Worm (Caenorhabditis elegans) whole organism, L1 larva: ENCODE data around the gene T26A8.3.

ENCODE experiments used
- C04F5.9 ChIP-seq: sonication (generic microtip); optimal IDR thresholded peaks from 2 replicates; lab custom pipeline; 2016; ENCODE audit warnings: missing genetic modification characterization, missing compliant biosample characterization
- C16A3.4 ChIP-seq: fragments of 150-350 bp; optimal IDR thresholded peaks from 2 replicates; lab custom pipeline; 2014; ENCODE audit warnings: missing biosample characterization, missing genetic modification characterization
- Y116A8C.19 ChIP-seq: sonication (generic microtip); optimal IDR thresholded peaks from 2 replicates; lab custom pipeline; 2016; ENCODE audit warnings: missing compliant biosample characterization, missing genetic modification characterization, borderline replicate concordance
- alr-1 ChIP-seq: fragments of 200-800 bp; sonication (Bioruptor generic); optimal IDR thresholded peaks from 2 replicates; lab custom pipeline; 2018; ENCODE audit warnings: borderline replicate concordance, mild to moderate bottlenecking, missing genetic modification characterization, missing compliant biosample characterization
- ama-1 ChIP-seq: fragments of 150-350 bp; optimal IDR thresholded peaks from 2 replicates; lab custom pipeline; 2014
- blmp-1 ChIP-seq: fragments of 150-350 bp; optimal IDR thresholded peaks from 2 replicates; lab custom pipeline; 2014; ENCODE audit warnings: missing biosample characterization, missing genetic modification characterization
- ceh-8 ChIP-seq: fragments of 200-800 bp; sonication (Bioruptor generic); optimal IDR thresholded peaks from 2 replicates; lab custom pipeline; 2018; ENCODE audit warnings: mild to moderate bottlenecking, missing genetic modification characterization, moderate library complexity, missing compliant biosample characterization
- ceh-88 ChIP-seq: fragments of 200-800 bp; sonication (Bioruptor generic); IDR thresholded peaks from 2 replicates; pipeline ENCODE4 v1.3.6; 2022; ENCODE audit warnings: missing genetic modification characterization, missing compliant biosample characterization
- ces-1 ChIP-seq: fragments of 150-350 bp; optimal IDR thresholded peaks from 2 replicates; lab custom pipeline; 2014; ENCODE audit warnings: missing biosample characterization, missing genetic modification reagents, missing genetic modification characterization
- dsc-1 ChIP-seq: sonication (generic microtip); optimal IDR thresholded peaks from 2 replicates; lab custom pipeline; 2016; ENCODE audit warnings: mild to moderate bottlenecking, missing genetic modification characterization, missing compliant biosample characterization
- efl-1 ChIP-seq, 4 experiments: fragments of 150-350 bp; optimal IDR thresholded peaks in 3 of 4; peaks in 1 of 4; 1 replicate in 1 of 4; 2 replicates in 3 of 4; lab custom pipeline; 2014; ENCODE audit warnings: missing biosample characterization in 2 of 4, missing genetic modification characterization in 2 of 4, missing genetic modification reagents in 2 of 4
- efl-3 ChIP-seq: fragments of 200-800 bp; sonication (Bioruptor generic); optimal IDR thresholded peaks from 2 replicates; lab custom pipeline; 2018; ENCODE audit warnings: mild to moderate bottlenecking, missing genetic modification characterization, missing compliant biosample characterization
- elt-2 ChIP-seq: sonication (generic microtip); optimal IDR thresholded peaks from 2 replicates; lab custom pipeline; 2016; ENCODE audit warnings: missing genetic modification characterization, mild to moderate bottlenecking, inconsistent platforms, missing compliant biosample characterization, missing genetic modification reagents
- elt-3 ChIP-seq, 6 experiments: fragments of 150-350 bp in 1 of 6; sonication (generic microtip); optimal IDR thresholded peaks; 2 replicates each; lab custom pipeline; 2017 to 2018; ENCODE audit warnings: missing biosample characterization in 6 of 6, missing genetic modification characterization in 6 of 6, inconsistent platforms in 1 of 6
- fkh-10 ChIP-seq: sonication (generic microtip); optimal IDR thresholded peaks from 2 replicates; lab custom pipeline; 2017; ENCODE audit warnings: missing biosample characterization, missing genetic modification reagents, missing genetic modification characterization
- hpl-2 ChIP-seq: fragments of 150-350 bp; optimal IDR thresholded peaks from 2 replicates; lab custom pipeline; 2014; ENCODE audit warnings: missing biosample characterization, missing genetic modification reagents, missing genetic modification characterization
- jun-1 ChIP-seq: fragments of 150-350 bp; optimal IDR thresholded peaks from 2 replicates; lab custom pipeline; 2014; ENCODE audit warnings: missing biosample characterization, missing genetic modification reagents, missing genetic modification characterization
- lin-14 ChIP-seq: fragments of 200-800 bp; sonication (Bioruptor generic); optimal IDR thresholded peaks from 2 replicates; lab custom pipeline; 2018; ENCODE audit warnings: mild to moderate bottlenecking, missing genetic modification characterization, moderate library complexity, missing compliant biosample characterization
- lin-35 ChIP-seq, 2 experiments: fragments of 150-350 bp; optimal IDR thresholded peaks; 2 replicates each; lab custom pipeline; 2014; ENCODE audit warnings: missing biosample characterization in 2 of 2, missing genetic modification characterization in 2 of 2, missing genetic modification reagents in 2 of 2
- lin-39 ChIP-seq: fragments of 150-350 bp; optimal IDR thresholded peaks from 2 replicates; lab custom pipeline; 2014; ENCODE audit warnings: missing biosample characterization, missing genetic modification reagents, missing genetic modification characterization
- lsy-2 ChIP-seq, 2 experiments: fragments of 150-350 bp; optimal IDR thresholded peaks; 2 replicates each; lab custom pipeline; 2014; ENCODE audit warnings: missing biosample characterization in 2 of 2, missing genetic modification characterization in 2 of 2
- mab-9 ChIP-seq: fragments of 200-800 bp; sonication (Bioruptor generic); IDR thresholded peaks from 2 replicates; pipeline ENCODE4 v1.3.6; 2022; ENCODE audit warnings: missing genetic modification reagents, missing genetic modification characterization, missing compliant biosample characterization
- mdl-1 ChIP-seq, 2 experiments: fragments of 150-350 bp; optimal IDR thresholded peaks; 2 replicates each; lab custom pipeline; 2014 to 2017; ENCODE audit warnings: missing biosample characterization in 2 of 2, missing genetic modification characterization in 2 of 2, inconsistent platforms in 1 of 2
- nhr-11 ChIP-seq: fragments of 150-350 bp; optimal IDR thresholded peaks from 2 replicates; lab custom pipeline; 2014; ENCODE audit warnings: missing biosample characterization, missing genetic modification characterization
- nhr-19 ChIP-seq: fragments of 200-800 bp; sonication (Bioruptor generic); conservative IDR thresholded peaks from 2 replicates; pipeline ENCODE4 v1.3.6; 2022; ENCODE audit warnings: missing genetic modification characterization, missing compliant biosample characterization
- nhr-20 ChIP-seq: sonication (generic microtip); optimal IDR thresholded peaks from 2 replicates; lab custom pipeline; 2016; ENCODE audit warnings: mild to moderate bottlenecking, missing genetic modification characterization, missing compliant biosample characterization
- nhr-47 ChIP-seq: sonication (generic microtip); optimal IDR thresholded peaks from 2 replicates; lab custom pipeline; 2016; ENCODE audit warnings: mild to moderate bottlenecking, missing genetic modification characterization, moderate library complexity, missing compliant biosample characterization
- nhr-71 ChIP-seq: sonication (generic microtip); optimal IDR thresholded peaks from 2 replicates; lab custom pipeline; 2016; ENCODE audit warnings: mild to moderate bottlenecking, missing genetic modification characterization, moderate library complexity, missing compliant biosample characterization
- nhr-76 ChIP-seq: sonication (generic microtip); optimal IDR thresholded peaks from 2 replicates; lab custom pipeline; 2017; ENCODE audit warnings: missing biosample characterization, missing genetic modification characterization
- nhr-85 ChIP-seq: sonication (generic microtip); peaks from one replicate; lab custom pipeline; 2016; ENCODE audit warnings: missing genetic modification characterization, inconsistent platforms, missing compliant biosample characterization
- pax-3 ChIP-seq: fragments of 200-800 bp; sonication (Bioruptor generic); optimal IDR thresholded peaks from 2 replicates; lab custom pipeline; 2018; ENCODE audit warnings: mild to moderate bottlenecking, missing genetic modification characterization, moderate library complexity, missing compliant biosample characterization
- pqm-1 ChIP-seq: sonication (generic microtip); optimal IDR thresholded peaks from 3 replicates; lab custom pipeline; 2017; ENCODE audit warnings: missing biosample characterization, missing genetic modification characterization
- snu-23 ChIP-seq: sonication (generic microtip); optimal IDR thresholded peaks from 2 replicates; lab custom pipeline; 2016; ENCODE audit warnings: missing genetic modification characterization, missing compliant biosample characterization
- swsn-7 ChIP-seq: sonication (generic microtip); optimal IDR thresholded peaks from 2 replicates; lab custom pipeline; 2016; ENCODE audit warnings: missing genetic modification characterization, missing compliant biosample characterization
- tbx-2 ChIP-seq: sonication (generic microtip); optimal IDR thresholded peaks from 2 replicates; lab custom pipeline; 2016; ENCODE audit warnings: missing genetic modification characterization, missing compliant biosample characterization
- unc-130 ChIP-seq: fragments of 150-350 bp; optimal IDR thresholded peaks from 2 replicates; lab custom pipeline; 2017; ENCODE audit warnings: missing biosample characterization, missing genetic modification characterization, inconsistent platforms
- unc-86 ChIP-seq: sonication (generic microtip); optimal IDR thresholded peaks from 2 replicates; lab custom pipeline; 2016; ENCODE audit warnings: missing genetic modification characterization, missing compliant biosample characterization
- unc-98 ChIP-seq: fragments of 200-800 bp; sonication (Bioruptor generic); IDR thresholded peaks from 2 replicates; pipeline ENCODE4 v1.3.6; 2022; ENCODE audit warnings: missing genetic modification characterization, missing compliant biosample characterization
- zag-1 ChIP-seq: fragments of 150-350 bp; optimal IDR thresholded peaks from 2 replicates; lab custom pipeline; 2014; ENCODE audit warnings: missing biosample characterization, missing genetic modification characterization
- zip-4 ChIP-seq: fragments of 200-800 bp; sonication (Bioruptor generic); optimal IDR thresholded peaks from 2 replicates; lab custom pipeline; 2018; ENCODE audit warnings: mild to moderate bottlenecking, missing genetic modification characterization, moderate library complexity, missing compliant biosample characterization
- ztf-11 ChIP-seq, 2 experiments: sonication (generic microtip); optimal IDR thresholded peaks; 2 replicates each; lab custom pipeline; 2016 to 2017; ENCODE audit warnings: missing genetic modification characterization in 2 of 2, missing biosample characterization in 1 of 2, missing compliant biosample characterization in 1 of 2

Gene T26A8.3

DNA sequence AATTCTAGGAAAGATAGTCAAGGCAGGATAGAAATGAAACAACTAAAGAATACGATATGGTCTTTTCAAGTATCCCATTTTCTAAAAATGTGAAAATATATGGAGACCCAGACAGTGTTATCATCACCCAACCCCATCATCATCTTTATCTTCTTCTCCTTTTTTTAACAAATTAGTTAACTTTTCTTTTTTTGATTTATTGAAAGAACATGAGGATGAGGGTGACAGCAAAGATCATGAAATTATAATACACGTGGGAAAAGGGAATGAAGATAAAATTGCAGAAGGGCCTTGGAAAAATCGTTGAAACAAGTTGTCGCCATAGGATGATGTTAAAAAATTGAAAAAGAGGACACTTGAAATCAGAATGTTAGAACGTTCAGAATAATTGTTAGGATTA, 37.8 kb upstream of the T26A8.3 start (continued):
- TF ChIP-seq nhr-85 (tag; lab: Kevin White, UChicago), result peak; percentile 82
- no peak for TF ChIP-seq swsn-7 (tag; lab: Kevin White, UChicago)
- no peak for TF ChIP-seq mab-9 (GFP tag; lab: Robert Waterston, UW)
- TF ChIP-seq efl-1 (optimal IDR thresholded peaks at IDR 0.05; lab: Kevin White, UChicago), result no peak
- no peak for TF ChIP-seq efl-1 (GFP tag; optimal IDR thresholded peaks at IDR 0.05 in 1 of 2; lab: Kevin White, UChicago)
- no peak for TF ChIP-seq C04F5.9

DNA sequence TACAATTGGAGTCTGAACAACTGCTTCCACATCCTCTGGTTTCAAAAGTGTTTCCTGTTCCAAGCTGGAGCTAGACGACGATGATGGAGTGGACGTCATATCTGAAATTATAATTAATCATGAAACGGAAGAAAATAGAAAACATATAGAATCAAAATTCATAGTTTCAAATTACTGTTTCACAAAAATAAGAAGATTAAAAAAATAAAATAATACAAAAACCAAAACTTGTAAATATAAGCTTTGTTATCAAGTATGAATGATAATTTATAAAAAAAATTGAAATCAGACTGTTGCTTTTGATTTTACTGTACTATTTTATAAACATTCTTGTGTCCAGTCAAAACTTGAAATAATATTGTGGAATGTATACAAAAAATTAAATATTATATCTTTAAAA, 37.3 kb upstream of the T26A8.3 start, which contains the start of gene str-176:
Gene str-176, minus strand, starts transcription at position 101 of the 400 bp plus-strand sequence.
- no peak for TF ChIP-seq fkh-10 (GFP tag; lab: Kevin White, UChicago)
- TF ChIP-seq jun-1 (tag; lab: Kevin White, UChicago), result no peak
- no peak for TF ChIP-seq nhr-85 (tag; lab: Kevin White, UChicago)
- no peak for TF ChIP-seq unc-98 (GFP tag; lab: Robert Waterston, UW)
- no peak for TF ChIP-seq nhr-47
- no peak for TF ChIP-seq efl-3 (GFP tag; lab: Kevin White, UChicago)
- TF ChIP-seq swsn-7 (tag; lab: Kevin White, UChicago), result no peak
- TF ChIP-seq ama-1 (lab: Kevin White, UChicago), result no peak
- TF ChIP-seq elt-3 (tag; optimal IDR thresholded peaks at IDR 0.05; lab: Kevin White, UChicago), result no peak
- TF ChIP-seq ztf-11 (tag; optimal IDR thresholded peaks at IDR 0.05; lab: Kevin White, UChicago), result no peak
- no peak for TF ChIP-seq alr-1 (tag; lab: Kevin White, UChicago)
- no peak for TF ChIP-seq efl-1 (optimal IDR thresholded peaks at IDR 0.05; lab: Kevin White, UChicago)
- TF ChIP-seq efl-1 (GFP tag; optimal IDR thresholded peaks at IDR 0.05 in 1 of 2; lab: Kevin White, UChicago), result no peak
- no peak for TF ChIP-seq dsc-1 (tag; lab: Kevin White, UChicago)
- TF ChIP-seq zag-1 (tag; lab: Kevin White, UChicago), result no peak
- no peak for TF ChIP-seq C16A3.4 (tag; lab: Kevin White, UChicago)
- TF ChIP-seq ceh-8 (GFP tag; lab: Kevin White, UChicago), result no peak
- TF ChIP-seq pqm-1 (tag; lab: Kevin White, UChicago), result no peak

- TF ChIP-seq nhr-11 (tag; lab: Kevin White, UChicago) (no peak), Y116A8C.19 (tag; lab: Kevin White, UChicago) (no peak), ama-1 (lab: Kevin White, UChicago) (no peak), hpl-2 (no peak), ceh-88 (GFP tag; lab: Robert Waterston, UW) (no peak), nhr-71 (peak; percentile 47), lsy-2 (tag; optimal IDR thresholded peaks at IDR 0.05; lab: Kevin White, UChicago) (peak in 1 of 2 experiments; percentile 2), ztf-11 (tag; optimal IDR thresholded peaks at IDR 0.05; lab: Kevin White, UChicago) (no peak), elt-3 (tag; optimal IDR thresholded peaks at IDR 0.05; lab: Kevin White, UChicago) (peak in 5 of 6 experiments; percentile 44 to 85 (median 69)), lin-39 (tag; lab: Kevin White, UChicago) (no peak), zip-4 (GFP tag; lab: Kevin White, UChicago) (no peak), nhr-85 (tag; lab: Kevin White, UChicago) (peak; percentile 80), nhr-76 (tag; lab: Kevin White, UChicago) (no peak), blmp-1 (tag; lab: Kevin White, UChicago) (peak; percentile 78), nhr-47 (no peak), tbx-2 (tag; lab: Kevin White, UChicago) (peak; percentile 57), pax-3 (tag; lab: Kevin White, UChicago) (no peak), unc-130 (tag; lab: Kevin White, UChicago) (peak; percentile 37), elt-2 (no peak), unc-86 (no peak), lin-14 (GFP tag; lab: Kevin White, UChicago) (peak; percentile 46), ces-1 (GFP tag; lab: Kevin White, UChicago) (no peak), mdl-1 (tag; optimal IDR thresholded peaks at IDR 0.05; lab: Kevin White, UChicago) (peak in 1 of 2 experiments; percentile 57), snu-23 (GFP tag; lab: Kevin White, UChicago) (peak; percentile 40), lin-35 (GFP tag; optimal IDR thresholded peaks at IDR 0.05; lab: Kevin White, UChicago) (peak in 1 of 2 experiments; percentile 56), dsc-1 (tag; lab: Kevin White, UChicago) (no peak), nhr-20 (tag; lab: Kevin White, UChicago) (peak; percentile 74), nhr-19 (GFP tag; lab: Robert Waterston, UW) (peak; percentile 40)
Observed at ce11 chrIV:8463069-8463468, 36.6 kb upstream of the T26A8.3 start.
